Fruit fly (Drosophila melanogaster) whole organism, prepupa: ENCODE measurements around the gene tkv.
A peak's percentile ranks its signal among the peaks of the same experiment; 100 is the strongest.

Experiments used
- Blimp-1 ChIP-seq: fragments of 200-800 bp; sonication (Bioruptor generic); optimal IDR thresholded peaks from 3 replicates; lab custom pipeline; 2017; ENCODE audit warnings: missing biosample characterization, missing genetic modification characterization, mild to moderate bottlenecking, moderate library complexity, missing genetic modification reagents
- CG10631 ChIP-seq: fragments of 200-800 bp; sonication (Bioruptor generic); optimal IDR thresholded peaks from 2 replicates; lab custom pipeline; 2016; ENCODE audit warnings: missing biosample characterization, missing genetic modification characterization
- CG11902 ChIP-seq: fragments of 200-800 bp; sonication (Bioruptor generic); optimal IDR thresholded peaks from 3 replicates; lab custom pipeline; 2016; ENCODE audit warnings: missing biosample characterization, missing genetic modification characterization
- CG15336 ChIP-seq: fragments of 200-800 bp; sonication (Bioruptor generic); IDR thresholded peaks from 2 replicates; pipeline ENCODE4 v1.3.6; 2022; ENCODE audit warnings: missing biosample characterization, missing genetic modification characterization
- CG1621 ChIP-seq: fragments of 200-800 bp; sonication (Bioruptor generic); optimal IDR thresholded peaks from 3 replicates; lab custom pipeline; 2018; ENCODE audit warnings: missing biosample characterization, mild to moderate bottlenecking, missing genetic modification characterization
- CG16779 ChIP-seq: fragments of 200-800 bp; sonication (Bioruptor generic); optimal IDR thresholded peaks from 3 replicates; lab custom pipeline; 2017; ENCODE audit warnings: missing biosample characterization, mild to moderate bottlenecking, missing genetic modification characterization
- CG31627 ChIP-seq: fragments of 200-800 bp; sonication (Bioruptor generic); optimal IDR thresholded peaks from 3 replicates; lab custom pipeline; 2016; ENCODE audit warnings: missing biosample characterization, missing genetic modification characterization
- CG32006 ChIP-seq: fragments of 200-800 bp; sonication (Bioruptor generic); optimal IDR thresholded peaks from 3 replicates; lab custom pipeline; 2017; ENCODE audit warnings: missing biosample characterization, mild to moderate bottlenecking, missing genetic modification characterization
- CG34406 ChIP-seq: fragments of 200-800 bp; sonication (Bioruptor generic); optimal IDR thresholded peaks from 3 replicates; lab custom pipeline; 2016; ENCODE audit warnings: missing biosample characterization, missing genetic modification characterization
- CG3919 ChIP-seq: fragments of 200-800 bp; sonication (Bioruptor generic); optimal IDR thresholded peaks from 3 replicates; lab custom pipeline; 2016; ENCODE audit warnings: missing biosample characterization, missing genetic modification characterization
- CG4318 ChIP-seq: fragments of 200-800 bp; sonication (Bioruptor generic); optimal IDR thresholded peaks from 3 replicates; lab custom pipeline; 2017; ENCODE audit warnings: missing biosample characterization, mild to moderate bottlenecking, missing genetic modification characterization
- CG6163 ChIP-seq: fragments of 200-800 bp; sonication (Bioruptor generic); IDR thresholded peaks from 3 replicates; pipeline ENCODE4 v1.3.6; 2022; ENCODE audit warnings: missing biosample characterization, missing genetic modification characterization
- CG6792 ChIP-seq: fragments of 200-800 bp; sonication (Bioruptor generic); optimal IDR thresholded peaks from 3 replicates; lab custom pipeline; 2016; ENCODE audit warnings: missing biosample characterization, missing genetic modification characterization
- CG6808 ChIP-seq: fragments of 200-800 bp; sonication (Bioruptor generic); optimal IDR thresholded peaks from 3 replicates; lab custom pipeline; 2017; ENCODE audit warnings: missing biosample characterization, missing genetic modification characterization, mild to moderate bottlenecking, moderate library complexity, missing genetic modification reagents
- CG6854 ChIP-seq: fragments of 200-800 bp; sonication (Bioruptor generic); optimal IDR thresholded peaks from 2 replicates; lab custom pipeline; 2017; ENCODE audit warnings: missing biosample characterization, mild to moderate bottlenecking, missing genetic modification characterization
- CG8119 ChIP-seq: fragments of 200-800 bp; sonication (Bioruptor generic); IDR thresholded peaks from 3 replicates; pipeline ENCODE4 v1.3.6; 2022; ENCODE audit warnings: missing biosample characterization, missing genetic modification characterization
- CG8319 ChIP-seq: fragments of 200-800 bp; sonication (Bioruptor generic); optimal IDR thresholded peaks from 3 replicates; lab custom pipeline; 2016; ENCODE audit warnings: missing biosample characterization, missing genetic modification characterization
- CG9139 ChIP-seq: fragments of 200-800 bp; sonication (Bioruptor generic); optimal IDR thresholded peaks from 3 replicates; lab custom pipeline; 2017; ENCODE audit warnings: missing biosample characterization, mild to moderate bottlenecking, missing genetic modification characterization
- Eip75B ChIP-seq: fragments of 200-800 bp; sonication (Bioruptor generic); optimal IDR thresholded peaks from 3 replicates; lab custom pipeline; 2016; ENCODE audit warnings: missing biosample characterization, missing genetic modification characterization
- Eip78C ChIP-seq: fragments of 200-800 bp; sonication (Bioruptor generic); peaks from one replicate; lab custom pipeline; 2016; ENCODE audit warnings: missing biosample characterization, missing genetic modification characterization
- Eip93F ChIP-seq: fragments of 200-800 bp; sonication (Bioruptor generic); optimal IDR thresholded peaks from 2 replicates; lab custom pipeline; 2016; ENCODE audit warnings: missing biosample characterization, mild to moderate bottlenecking, missing genetic modification characterization
- Ets21C ChIP-seq: fragments of 200-800 bp; sonication (Bioruptor generic); optimal IDR thresholded peaks from 3 replicates; lab custom pipeline; 2016; ENCODE audit warnings: missing biosample characterization, missing genetic modification characterization
- Ets96B ChIP-seq: fragments of 200-800 bp; optimal IDR thresholded peaks from 2 replicates; lab custom pipeline; 2019; ENCODE audit warnings: missing biosample characterization, mild to moderate bottlenecking, missing genetic modification characterization, moderate library complexity
- Gug ChIP-seq: fragments of 200-800 bp; sonication (Bioruptor generic); IDR thresholded peaks from 2 replicates; pipeline ENCODE4 v1.3.6; 2022; ENCODE audit warnings: missing biosample characterization, missing genetic modification characterization
- Hr38 ChIP-seq: sonication (Bioruptor generic); optimal IDR thresholded peaks from 2 replicates; lab custom pipeline; 2016; ENCODE audit warnings: missing biosample characterization, missing genetic modification characterization
- Hr39 ChIP-seq: fragments of 200-800 bp; sonication (Bioruptor generic); optimal IDR thresholded peaks from 2 replicates; lab custom pipeline; 2016; ENCODE audit warnings: missing biosample characterization, missing genetic modification characterization
- Lpt ChIP-seq: fragments of 200-800 bp; sonication (Bioruptor generic); optimal IDR thresholded peaks from 3 replicates; lab custom pipeline; 2016; ENCODE audit warnings: missing biosample characterization, missing genetic modification characterization
- Met ChIP-seq: fragments of 200-800 bp; sonication (Bioruptor generic); optimal IDR thresholded peaks from 3 replicates; lab custom pipeline; 2016; ENCODE audit warnings: missing biosample characterization, missing genetic modification characterization
- OdsH ChIP-seq: fragments of 200-800 bp; sonication (Bioruptor generic); optimal IDR thresholded peaks from 3 replicates; lab custom pipeline; 2016; ENCODE audit warnings: missing biosample characterization, missing genetic modification characterization
- Smox ChIP-seq: fragments of 200-800 bp; sonication (Bioruptor generic); optimal IDR thresholded peaks from 3 replicates; lab custom pipeline; 2016; ENCODE audit warnings: missing biosample characterization, missing genetic modification characterization
- Sox102F ChIP-seq: fragments of 200-800 bp; sonication (Bioruptor generic); optimal IDR thresholded peaks from 2 replicates; lab custom pipeline; 2016; ENCODE audit warnings: missing biosample characterization, mild to moderate bottlenecking, missing genetic modification characterization
- Sox15 ChIP-seq: fragments of 200-800 bp; sonication (Bioruptor generic); optimal IDR thresholded peaks from 3 replicates; lab custom pipeline; 2016; ENCODE audit warnings: missing biosample characterization, missing genetic modification characterization
- achi ChIP-seq: fragments of 200-800 bp; sonication (Bioruptor generic); optimal IDR thresholded peaks from 3 replicates; lab custom pipeline; 2016; ENCODE audit warnings: missing biosample characterization, missing genetic modification characterization
- acj6 ChIP-seq: fragments of 200-800 bp; sonication (Bioruptor generic); optimal IDR thresholded peaks from 3 replicates; lab custom pipeline; 2016; ENCODE audit warnings: missing biosample characterization, missing genetic modification characterization
- dac ChIP-seq: fragments of 200-800 bp; sonication (Bioruptor generic); optimal IDR thresholded peaks from 2 replicates; lab custom pipeline; 2017; ENCODE audit warnings: missing biosample characterization, mild to moderate bottlenecking, missing genetic modification characterization
- dsx ChIP-seq: fragments of 200-800 bp; optimal IDR thresholded peaks from 3 replicates; lab custom pipeline; 2019; ENCODE audit warnings: missing biosample characterization, mild to moderate bottlenecking, missing genetic modification characterization, moderate library complexity; ENCODE audit not compliant: poor library complexity, severe bottlenecking
- eg ChIP-seq: fragments of 200-800 bp; sonication (Bioruptor generic); IDR thresholded peaks from 3 replicates; pipeline ENCODE4 v1.3.6; 2022; ENCODE audit warnings: missing biosample characterization, missing genetic modification characterization
- fd59A ChIP-seq: fragments of 200-800 bp; sonication (Bioruptor generic); optimal IDR thresholded peaks from 2 replicates; lab custom pipeline; 2017; ENCODE audit warnings: missing biosample characterization, mild to moderate bottlenecking, missing genetic modification characterization, missing genetic modification reagents
- fd85E ChIP-seq: fragments of 200-800 bp; sonication (Bioruptor generic); optimal IDR thresholded peaks from 3 replicates; lab custom pipeline; 2016; ENCODE audit warnings: missing biosample characterization, missing genetic modification characterization
- fkh ChIP-seq: fragments of 200-800 bp; sonication (Bioruptor generic); optimal IDR thresholded peaks from 3 replicates; lab custom pipeline; 2017; ENCODE audit warnings: missing biosample characterization, mild to moderate bottlenecking, missing genetic modification characterization, moderate library complexity
- lz ChIP-seq: fragments of 200-800 bp; sonication (Bioruptor generic); optimal IDR thresholded peaks from 3 replicates; lab custom pipeline; 2016; ENCODE audit warnings: missing biosample characterization, missing genetic modification characterization
- net ChIP-seq: fragments of 200-800 bp; sonication (Bioruptor generic); optimal IDR thresholded peaks from 3 replicates; lab custom pipeline; 2016; ENCODE audit warnings: missing biosample characterization, missing genetic modification characterization
- pdm3 ChIP-seq: fragments of 200-800 bp; sonication (Bioruptor generic); optimal IDR thresholded peaks from 3 replicates; lab custom pipeline; 2016; ENCODE audit warnings: missing biosample characterization, missing genetic modification characterization
- salr ChIP-seq, 2 experiments: fragments of 200-800 bp; sonication (Bioruptor generic); optimal IDR thresholded peaks; 3 replicates each; lab custom pipeline; 2016 to 2018; ENCODE audit warnings: missing biosample characterization in 2 of 2, missing genetic modification characterization in 2 of 2, mild to moderate bottlenecking in 1 of 2
- ss ChIP-seq, 2 experiments: fragments of 200-800 bp; sonication (Bioruptor generic); optimal IDR thresholded peaks; 2 replicates in 1 of 2; 3 replicates in 1 of 2; lab custom pipeline; 2017 to 2018; ENCODE audit warnings: mild to moderate bottlenecking in 2 of 2, missing biosample characterization in 2 of 2, missing genetic modification characterization in 2 of 2, moderate library complexity in 1 of 2
- svp ChIP-seq: fragments of 200-800 bp; sonication (Bioruptor generic); peaks from one replicate; lab custom pipeline; 2016; ENCODE audit warnings: missing biosample characterization, missing genetic modification characterization
- topi ChIP-seq: fragments of 200-800 bp; sonication (Bioruptor generic); optimal IDR thresholded peaks from 3 replicates; lab custom pipeline; 2016; ENCODE audit warnings: missing biosample characterization, missing genetic modification characterization
- vri ChIP-seq: fragments of 200-800 bp; sonication (Bioruptor generic); optimal IDR thresholded peaks from 3 replicates; lab custom pipeline; 2016; ENCODE audit warnings: missing biosample characterization, mild to moderate bottlenecking, missing genetic modification characterization

Gene tkv

dm6 chr2L:5306373-5306997 is 35.3 kb upstream of the tkv start (continued):
- TF ChIP-seq OdsH (GFP tag; lab: Kevin White, UChicago) = no peak
- TF ChIP-seq CG4318 (GFP tag; lab: Kevin White, UChicago) = no peak
- TF ChIP-seq lz = no peak
- peak; percentile 24 for TF ChIP-seq Lpt (GFP tag; lab: Kevin White, UChicago)
- TF ChIP-seq Eip93F (GFP tag; lab: Kevin White, UChicago) = peak; percentile 49
- TF ChIP-seq CG34406 (GFP tag; lab: Kevin White, UChicago) = no peak
- no peak for TF ChIP-seq Ets96B (tag; lab: Kevin White, UChicago)
- no peak for TF ChIP-seq acj6
- TF ChIP-seq CG15336 (GFP tag; lab: Robert Waterston, UW) = no peak
- TF ChIP-seq CG1621 (tag; lab: Kevin White, UChicago) = no peak
- no peak for TF ChIP-seq fd59A (GFP tag; lab: Kevin White, UChicago)
- TF ChIP-seq CG6854 (GFP tag; lab: Kevin White, UChicago) = peak; percentile 60
- TF ChIP-seq eg (GFP tag; lab: Robert Waterston, UW) = peak; percentile 59; the same call in 1 of the 3 replicates
- TF ChIP-seq Eip78C (GFP tag; lab: Kevin White, UChicago) = peak; percentile 73
- TF ChIP-seq Blimp-1 = peak; percentile 38
- TF ChIP-seq Sox102F (GFP tag; lab: Kevin White, UChicago) = no peak
- TF ChIP-seq CG32006 (GFP tag; lab: Kevin White, UChicago) = no peak
- peak; percentile 83 for TF ChIP-seq svp (GFP tag; lab: Kevin White, UChicago)
- TF ChIP-seq CG6808 = no peak
- TF ChIP-seq topi (GFP tag; lab: Kevin White, UChicago) = peak; percentile 10
- no peak for TF ChIP-seq Ets21C
- peak in 1 of 2 experiments; percentile 37 for TF ChIP-seq ss (GFP tag; optimal IDR thresholded peaks at IDR 0.05; lab: Kevin White, UChicago)
- peak; percentile 32 for TF ChIP-seq CG3919 (GFP tag; lab: Kevin White, UChicago)
- TF ChIP-seq pdm3 (GFP tag; lab: Kevin White, UChicago) = no peak
- TF ChIP-seq Gug = no peak
- peak; percentile 30 for TF ChIP-seq CG16779 (tag; lab: Kevin White, UChicago)
- TF ChIP-seq, all 60 proteins: peak for 20

DNA sequence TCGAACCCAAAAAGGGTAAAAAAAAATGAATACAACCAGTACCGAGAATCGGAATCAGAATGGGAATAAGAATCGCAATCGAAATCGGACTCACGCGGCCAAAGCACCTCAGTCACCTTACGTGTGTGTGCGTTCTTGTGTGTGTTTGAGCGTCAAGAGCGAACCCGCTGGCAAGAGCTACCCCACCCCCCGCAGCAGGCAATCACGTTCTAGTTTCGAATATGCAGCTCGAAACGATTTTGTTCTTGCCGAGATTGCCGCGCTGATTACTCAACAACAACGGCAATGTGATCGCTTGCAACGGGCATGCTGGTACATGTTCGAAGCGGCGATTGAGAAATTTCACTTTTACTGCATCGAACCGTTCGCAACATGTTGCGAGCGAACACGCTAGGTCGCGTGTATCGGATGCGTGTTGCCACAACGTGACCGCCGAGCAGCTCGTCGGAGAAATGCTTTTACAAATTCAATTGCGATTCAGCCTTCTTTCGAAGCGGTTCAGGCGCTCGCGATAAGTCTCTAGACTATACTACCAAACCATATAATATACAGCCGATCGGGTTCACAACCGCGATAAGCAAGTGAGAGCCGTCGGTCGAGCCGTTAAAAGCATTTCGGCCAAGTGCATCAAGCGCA is 34.2 kb upstream of the tkv start:
- TF ChIP-seq CG32006 (GFP tag; lab: Kevin White, UChicago) (no peak), fd85E (GFP tag; lab: Kevin White, UChicago) (peak; percentile 42), salr (GFP tag; optimal IDR thresholded peaks at IDR 0.05; lab: Kevin White, UChicago) (no peak), Eip78C (GFP tag; lab: Kevin White, UChicago) (peak; percentile 72), dsx (GFP tag; lab: Kevin White, UChicago) (peak; percentile 64), OdsH (GFP tag; lab: Kevin White, UChicago) (no peak), achi (GFP tag; lab: Kevin White, UChicago) (no peak), CG6163 (peak; percentile 49; the same call in 2 of the 3 replicates), Eip75B (peak; percentile 72), Gug (no peak), CG11902 (GFP tag; lab: Kevin White, UChicago) (no peak), dac (GFP tag; lab: Kevin White, UChicago) (no peak), CG34406 (GFP tag; lab: Kevin White, UChicago) (no peak), CG31627 (GFP tag; lab: Kevin White, UChicago) (no peak), CG10631 (GFP tag; lab: Kevin White, UChicago) (no peak), fd59A (GFP tag; lab: Kevin White, UChicago) (no peak), CG9139 (GFP tag; lab: Kevin White, UChicago) (no peak), CG6792 (GFP tag; lab: Kevin White, UChicago) (no peak), Smox (GFP tag; lab: Kevin White, UChicago) (peak; percentile 15), net (GFP tag; lab: Kevin White, UChicago) (peak; percentile 9), Hr39 (GFP tag; lab: Kevin White, UChicago) (no peak), CG8119 (GFP tag; lab: Robert Waterston, UW) (no peak), Ets96B (tag; lab: Kevin White, UChicago) (no peak), Hr38 (GFP tag; lab: Kevin White, UChicago) (no peak), ss (GFP tag; optimal IDR thresholded peaks at IDR 0.05; lab: Kevin White, UChicago) (peak; percentile 47 to 75), svp (GFP tag; lab: Kevin White, UChicago) (peak; percentile 93), fkh (GFP tag; lab: Kevin White, UChicago) (no peak), Sox15 (GFP tag; lab: Kevin White, UChicago) (no peak), topi (GFP tag; lab: Kevin White, UChicago) (peak; percentile 25), Met (peak; percentile 41), vri (GFP tag; lab: Kevin White, UChicago) (peak; percentile 100), acj6 (no peak), CG8319 (GFP tag; lab: Kevin White, UChicago) (no peak), CG1621 (tag; lab: Kevin White, UChicago) (peak; percentile 16)
